Fruit fly (Drosophila melanogaster) whole organism, embryonic: ENCODE measurements around the gene dsf.

ENCODE experiments used
- Adf1 ChIP-seq: fragments of 200-800 bp; sonication (Bioruptor generic); IDR thresholded peaks from 2 replicates; pipeline ENCODE4 v1.3.6; 2022; ENCODE audit warnings: missing biosample characterization, missing genetic modification characterization
- Aef1 ChIP-seq: fragments of 200-800 bp; sonication (Bioruptor generic); IDR thresholded peaks from 3 replicates; pipeline ENCODE4 v1.3.6; 2022; ENCODE audit warnings: missing biosample characterization, missing genetic modification characterization
- Asciz ChIP-seq: fragments of 200-800 bp; sonication (Bioruptor generic); optimal IDR thresholded peaks from 2 replicates; lab custom pipeline; 2017; ENCODE audit warnings: missing biosample characterization, mild to moderate bottlenecking, missing genetic modification characterization, missing genetic modification reagents
- CG10267 ChIP-seq: fragments of 200-800 bp; sonication (Bioruptor generic); optimal IDR thresholded peaks from 2 replicates; lab custom pipeline; 2018; ENCODE audit warnings: missing biosample characterization, mild to moderate bottlenecking, missing genetic modification characterization, moderate library complexity
- CG11696 ChIP-seq: fragments of 200-800 bp; sonication (Bioruptor generic); IDR thresholded peaks from 2 replicates; pipeline ENCODE4 v1.3.6; 2022; ENCODE audit warnings: missing biosample characterization, missing genetic modification characterization
- CG12104 ChIP-seq: fragments of 200-800 bp; sonication (Bioruptor generic); optimal IDR thresholded peaks from 3 replicates; lab custom pipeline; 2016; ENCODE audit warnings: missing biosample characterization, missing genetic modification characterization
- CG13424 ChIP-seq: fragments of 200-800 bp; sonication (Bioruptor generic); optimal IDR thresholded peaks from 2 replicates; lab custom pipeline; 2019; ENCODE audit warnings: missing biosample characterization, mild to moderate bottlenecking, missing genetic modification characterization, moderate library complexity
- CG16813 ChIP-seq: fragments of 200-800 bp; sonication (Bioruptor generic); IDR thresholded peaks from 3 replicates; pipeline ENCODE4 v1.3.6; 2022; ENCODE audit warnings: missing biosample characterization, missing genetic modification characterization; ENCODE audit not compliant: partially characterized antibody
- CG17359 ChIP-seq: fragments of 200-800 bp; sonication (Bioruptor generic); optimal IDR thresholded peaks from 3 replicates; lab custom pipeline; 2018; ENCODE audit warnings: missing biosample characterization, mild to moderate bottlenecking, missing genetic modification characterization, moderate library complexity
- CG18011 ChIP-seq: fragments of 200-800 bp; sonication (Bioruptor generic); optimal IDR thresholded peaks from 2 replicates; lab custom pipeline; 2017; ENCODE audit warnings: missing biosample characterization, missing genetic modification characterization, mild to moderate bottlenecking, moderate library complexity, missing genotype
- CG18262 ChIP-seq: fragments of 200-800 bp; optimal IDR thresholded peaks from 3 replicates; lab custom pipeline; 2019; ENCODE audit warnings: missing biosample characterization, mild to moderate bottlenecking, missing genetic modification characterization, moderate library complexity
- CG18476 ChIP-seq: fragments of 200-800 bp; sonication (Bioruptor generic); optimal IDR thresholded peaks from 2 replicates; lab custom pipeline; 2016; ENCODE audit warnings: missing biosample characterization, mild to moderate bottlenecking, missing genetic modification characterization
- CG6683 ChIP-seq: fragments of 200-800 bp; sonication (Bioruptor generic); optimal IDR thresholded peaks from 2 replicates; lab custom pipeline; 2017; ENCODE audit warnings: missing biosample characterization, mild to moderate bottlenecking, missing genetic modification characterization, missing genetic modification reagents
- CG7839 ChIP-seq: fragments of 200-800 bp; sonication (Bioruptor generic); optimal IDR thresholded peaks from 3 replicates; lab custom pipeline; 2018; ENCODE audit warnings: missing biosample characterization, mild to moderate bottlenecking, missing genetic modification characterization, moderate library complexity
- CG8281 ChIP-seq: fragments of 200-800 bp; sonication (Bioruptor generic); optimal IDR thresholded peaks from 2 replicates; lab custom pipeline; 2018; ENCODE audit warnings: missing biosample characterization, mild to moderate bottlenecking, missing genetic modification characterization, moderate library complexity
- CTCF ChIP-seq: fragments of 200-800 bp; sonication (Bioruptor generic); optimal IDR thresholded peaks from 2 replicates; lab custom pipeline; 2017; ENCODE audit warnings: missing biosample characterization, mild to moderate bottlenecking, missing genetic modification characterization, moderate library complexity
- Dbx ChIP-seq: fragments of 200-800 bp; sonication (Bioruptor generic); IDR thresholded peaks from 3 replicates; pipeline ENCODE4 v1.3.6; 2022; ENCODE audit warnings: missing biosample characterization, missing genetic modification characterization
- Deaf1 ChIP-seq: fragments of 200-800 bp; optimal IDR thresholded peaks from 3 replicates; lab custom pipeline; 2019; ENCODE audit warnings: missing biosample characterization, mild to moderate bottlenecking, missing genetic modification characterization, moderate library complexity
- Dip2 ChIP-seq: fragments of 200-800 bp; sonication (Bioruptor generic); IDR thresholded peaks from 2 replicates; pipeline ENCODE4 v1.3.6; 2022; ENCODE audit warnings: missing biosample characterization, missing genetic modification characterization
- Ets65A ChIP-seq: fragments of 200-800 bp; sonication (Bioruptor generic); peaks from one replicate; lab custom pipeline; 2016; ENCODE audit warnings: missing biosample characterization, missing genetic modification characterization
- Gsc ChIP-seq: fragments of 200-800 bp; sonication (Bioruptor generic); IDR thresholded peaks from 2 replicates; pipeline ENCODE4 v1.3.6; 2022; ENCODE audit warnings: missing biosample characterization, missing genetic modification characterization
- HmgD ChIP-seq: fragments of 200-800 bp; sonication (Bioruptor generic); optimal IDR thresholded peaks from 3 replicates; lab custom pipeline; 2016; ENCODE audit warnings: missing biosample characterization, missing genetic modification characterization
- Hmr ChIP-seq: fragments of 200-800 bp; sonication (Bioruptor generic); optimal IDR thresholded peaks from 3 replicates; lab custom pipeline; 2017; ENCODE audit warnings: mild to moderate bottlenecking, missing biosample characterization, missing genetic modification reagents, missing genetic modification characterization
- Max ChIP-seq: fragments of 200-800 bp; sonication (Bioruptor generic); optimal IDR thresholded peaks from 2 replicates; lab custom pipeline; 2016; ENCODE audit warnings: missing biosample characterization, mild to moderate bottlenecking, missing genetic modification characterization
- Neu2 ChIP-seq: fragments of 200-800 bp; sonication (Bioruptor generic); optimal IDR thresholded peaks from 3 replicates; lab custom pipeline; 2016; ENCODE audit warnings: missing biosample characterization, missing genetic modification characterization, borderline replicate concordance
- Nf-YC ChIP-seq: fragments of 200-800 bp; optimal IDR thresholded peaks from 3 replicates; lab custom pipeline; 2019; ENCODE audit warnings: missing biosample characterization, mild to moderate bottlenecking, missing genetic modification characterization, moderate library complexity
- Optix ChIP-seq: fragments of 200-800 bp; sonication (Bioruptor generic); IDR thresholded peaks from 3 replicates; pipeline ENCODE4 v1.3.6; 2022; ENCODE audit warnings: missing biosample characterization, missing genetic modification characterization
- Scr ChIP-seq: fragments of 200-800 bp; sonication (Bioruptor generic); IDR thresholded peaks from 2 replicates; pipeline ENCODE4 v1.3.6; 2022; ENCODE audit warnings: missing biosample characterization, missing genetic modification characterization; ENCODE audit not compliant: partially characterized antibody
- Spps ChIP-seq: fragments of 200-800 bp; sonication (Bioruptor generic); optimal IDR thresholded peaks from 2 replicates; lab custom pipeline; 2018; ENCODE audit warnings: missing biosample characterization, mild to moderate bottlenecking, missing genetic modification characterization
- Sry-δ ChIP-seq: fragments of 200-800 bp; sonication (Bioruptor generic); optimal IDR thresholded peaks from 2 replicates; lab custom pipeline; 2016; ENCODE audit warnings: missing biosample characterization, missing genetic modification characterization
- Taf1 ChIP-seq: fragments of 200-800 bp; sonication (Bioruptor generic); IDR thresholded peaks from 2 replicates; pipeline ENCODE4 v1.3.6; 2022; ENCODE audit warnings: missing biosample characterization, missing genetic modification characterization
- Tbp ChIP-seq: fragments of >200 bp; optimal IDR thresholded peaks from 2 replicates; lab custom pipeline; 2018; ENCODE audit warnings: missing biosample characterization, missing genetic modification characterization
- Usf ChIP-seq: fragments of 200-800 bp; sonication (Bioruptor generic); optimal IDR thresholded peaks from 2 replicates; lab custom pipeline; 2017; ENCODE audit warnings: missing genotype, missing biosample characterization, missing genetic modification characterization
- ara ChIP-seq: fragments of 200-800 bp; sonication (Bioruptor generic); IDR thresholded peaks from 2 replicates; pipeline ENCODE4 v1.3.6; 2022; ENCODE audit warnings: missing biosample characterization, missing genetic modification characterization
- bab2 ChIP-seq: fragments of 200-800 bp; sonication (Bioruptor generic); optimal IDR thresholded peaks from 2 replicates; lab custom pipeline; 2016; ENCODE audit warnings: missing biosample characterization, missing genetic modification characterization
- bowl ChIP-seq: fragments of 200-800 bp; sonication (Bioruptor generic); IDR thresholded peaks from 2 replicates; pipeline ENCODE4 v1.3.6; 2022; ENCODE audit warnings: missing biosample characterization, missing genetic modification characterization
- br ChIP-seq: fragments of >200 bp; optimal IDR thresholded peaks from 2 replicates; lab custom pipeline; 2017
- crc ChIP-seq: fragments of 200-800 bp; sonication (Bioruptor generic); optimal IDR thresholded peaks from 2 replicates; lab custom pipeline; 2016; ENCODE audit warnings: missing biosample characterization, missing genetic modification characterization
- crp ChIP-seq, 2 experiments: fragments of 200-800 bp; sonication (Bioruptor generic); optimal IDR thresholded peaks; 2 replicates in 1 of 2; 3 replicates in 1 of 2; lab custom pipeline; 2017; ENCODE audit warnings: missing biosample characterization in 2 of 2, missing genetic modification characterization in 2 of 2, mild to moderate bottlenecking in 1 of 2, moderate library complexity in 1 of 2
- ems ChIP-seq: fragments of 200-800 bp; sonication (Bioruptor generic); optimal IDR thresholded peaks from 3 replicates; lab custom pipeline; 2016; ENCODE audit warnings: missing biosample characterization, missing genetic modification characterization
- gsb-n ChIP-seq: fragments of 200-800 bp; sonication (Bioruptor generic); optimal IDR thresholded peaks from 3 replicates; lab custom pipeline; 2018; ENCODE audit warnings: missing biosample characterization, mild to moderate bottlenecking, missing genetic modification characterization
- h ChIP-seq: fragments of >200 bp; optimal IDR thresholded peaks from 2 replicates; lab custom pipeline; 2017
- hkb ChIP-seq, 2 experiments: fragments of 200-800 bp in 1 of 2; fragments of >200 bp in 1 of 2; sonication (Bioruptor generic) in 1 of 2; IDR thresholded peaks in 1 of 2; optimal IDR thresholded peaks in 1 of 2; 2 replicates each; pipeline versions ENCODE4 v1.3.6 to Lab custom; 2017 to 2022; ENCODE audit warnings: missing biosample characterization in 1 of 2, missing genetic modification characterization in 1 of 2
- lov ChIP-seq, 2 experiments: fragments of 200-800 bp in 1 of 2; fragments of >200 bp in 1 of 2; sonication (Bioruptor generic) in 1 of 2; IDR thresholded peaks in 1 of 2; optimal IDR thresholded peaks in 1 of 2; 2 replicates in 1 of 2; 3 replicates in 1 of 2; pipeline versions ENCODE4 v1.3.6 to Lab custom; 2017 to 2022; ENCODE audit warnings: missing biosample characterization in 1 of 2, missing genetic modification characterization in 1 of 2
- mam ChIP-seq: fragments of 200-800 bp; sonication (Bioruptor generic); optimal IDR thresholded peaks from 3 replicates; lab custom pipeline; 2016; ENCODE audit warnings: missing biosample characterization, missing genetic modification characterization
- sd ChIP-seq: fragments of 200-800 bp; sonication (Bioruptor generic); optimal IDR thresholded peaks from 3 replicates; lab custom pipeline; 2018; ENCODE audit warnings: missing biosample characterization, mild to moderate bottlenecking, missing genetic modification characterization, moderate library complexity
- sqz ChIP-seq: fragments of 200-800 bp; sonication (Bioruptor generic); optimal IDR thresholded peaks from 3 replicates; lab custom pipeline; 2018; ENCODE audit warnings: missing biosample characterization, mild to moderate bottlenecking, missing genetic modification characterization
- ssp ChIP-seq: fragments of 200-800 bp; sonication (Bioruptor generic); IDR thresholded peaks from 2 replicates; pipeline ENCODE4 v1.3.6; 2022; ENCODE audit warnings: missing biosample characterization, missing genetic modification characterization
- ttk ChIP-seq: fragments of 200-800 bp; sonication (Bioruptor generic); IDR thresholded peaks from 2 replicates; pipeline ENCODE4 v2.1.2; 2022; ENCODE audit warnings: missing biosample characterization, missing genetic modification characterization
- vfl ChIP-seq: fragments of 200-800 bp; sonication (Bioruptor generic); optimal IDR thresholded peaks from 2 replicates; lab custom pipeline; 2016; ENCODE audit warnings: missing biosample characterization, missing genetic modification characterization
- vvl ChIP-seq: fragments of 200-800 bp; sonication (Bioruptor generic); IDR thresholded peaks from 2 replicates; pipeline ENCODE4 v1.3.6; 2022; ENCODE audit warnings: missing biosample characterization, missing genetic modification characterization

Gene dsf

dm6 chr2L:5978333-5979054 lies 52.8 kb downstream of the dsf start (continued):
- TF ChIP-seq CG18262 (no peak), CG6683 (no peak), CG8281 (no peak), CG7839 (tag; lab: Kevin White, UChicago) (no peak), ara (GFP tag; lab: Robert Waterston, UW) (no peak), Asciz (GFP tag; lab: Kevin White, UChicago) (no peak), HmgD (GFP tag; lab: Kevin White, UChicago) (no peak), CG18011 (GFP tag; lab: Kevin White, UChicago) (no peak), Sry-δ (GFP tag; lab: Kevin White, UChicago) (no peak), CG18476 (GFP tag; lab: Kevin White, UChicago) (no peak), Ets65A (GFP tag; lab: Kevin White, UChicago) (no peak), hkb (optimal IDR thresholded peaks at IDR 0.05; lab: Kevin White, UChicago) (no peak), hkb (GFP tag; IDR thresholded peaks at IDR 0.05; lab: Robert Waterston, UW) (no peak), Dip2 (GFP tag; lab: Robert Waterston, UW) (no peak), bowl (no peak), sqz (GFP tag; lab: Kevin White, UChicago) (no peak), ssp (GFP tag; lab: Robert Waterston, UW) (no peak), br (lab: Kevin White, UChicago) (no peak), Max (GFP tag; lab: Kevin White, UChicago) (peak; percentile 13), vvl (GFP tag; lab: Robert Waterston, UW) (no peak), CG17359 (tag; lab: Kevin White, UChicago) (no peak), CG12104 (GFP tag; lab: Kevin White, UChicago) (no peak), crp (GFP tag; optimal IDR thresholded peaks at IDR 0.05; lab: Kevin White, UChicago) (no peak), crc (GFP tag; lab: Kevin White, UChicago) (no peak), Spps (tag; lab: Kevin White, UChicago) (no peak), CG11696 (GFP tag; lab: Robert Waterston, UW) (no peak), CG13424 (no peak), Optix (GFP tag; lab: Robert Waterston, UW) (no peak), Nf-YC (tag; lab: Kevin White, UChicago) (peak; percentile 12), ttk (GFP tag; lab: Robert Waterston, UW) (no peak), Hmr (no peak), bab2 (GFP tag; lab: Kevin White, UChicago) (no peak), CTCF (no peak), Aef1 (no peak), sd (tag; lab: Kevin White, UChicago) (no peak), Gsc (no peak), Deaf1 (tag; lab: Kevin White, UChicago) (peak; percentile 58), lov (optimal IDR thresholded peaks at IDR 0.05; lab: Kevin White, UChicago) (no peak), lov (GFP tag; IDR thresholded peaks at IDR 0.05; lab: Robert Waterston, UW) (no peak), Dbx (no peak), CG16813 (GFP tag; lab: Robert Waterston, UW) (no peak), gsb-n (tag; lab: Kevin White, UChicago) (no peak), Scr (GFP tag; lab: Robert Waterston, UW) (no peak), Tbp (no peak), mam (GFP tag; lab: Kevin White, UChicago) (no peak), Neu2 (GFP tag; lab: Kevin White, UChicago) (no peak), ems (GFP tag; lab: Kevin White, UChicago) (no peak), h (lab: Kevin White, UChicago) (peak; percentile 45), Taf1 (GFP tag; lab: Robert Waterston, UW) (no peak), CG10267 (tag; lab: Kevin White, UChicago) (peak; percentile 85), vfl (GFP tag; lab: Kevin White, UChicago) (no peak), Adf1 (GFP tag; lab: Robert Waterston, UW) (no peak), Usf (GFP tag; lab: Kevin White, UChicago) (no peak)
